Fruit fly (Drosophila melanogaster) whole organism, embryonic: ENCODE results near the gene CG3795.

Experiments
- Abd-B ChIP-seq: fragments of 200-800 bp; sonication (Bioruptor generic); optimal IDR thresholded peaks from 2 replicates; lab custom pipeline; 2018; ENCODE audit warnings: missing biosample characterization, mild to moderate bottlenecking, missing genetic modification characterization, moderate library complexity
- CG11560 ChIP-seq: fragments of 200-800 bp; sonication (Bioruptor generic); IDR thresholded peaks from 3 replicates; pipeline ENCODE4 v1.3.6; 2022; ENCODE audit warnings: missing biosample characterization, missing genetic modification characterization
- CG12071 ChIP-seq: fragments of 200-800 bp; sonication (Bioruptor generic); optimal IDR thresholded peaks from 3 replicates; lab custom pipeline; 2018; ENCODE audit warnings: missing biosample characterization, mild to moderate bottlenecking, missing genetic modification characterization
- CG12659 ChIP-seq: fragments of 200-800 bp; sonication (Bioruptor generic); optimal IDR thresholded peaks from 3 replicates; lab custom pipeline; 2017; ENCODE audit warnings: mild to moderate bottlenecking, missing biosample characterization, missing genetic modification reagents, missing genetic modification characterization
- CG14860 ChIP-seq: fragments of 200-800 bp; sonication (Bioruptor generic); IDR thresholded peaks from 3 replicates; pipeline ENCODE4 v1.3.6; 2022; ENCODE audit warnings: missing biosample characterization, missing genetic modification characterization; ENCODE audit not compliant: partially characterized antibody
- CG15479 ChIP-seq: fragments of 200-800 bp; sonication (Bioruptor generic); optimal IDR thresholded peaks from 3 replicates; lab custom pipeline; 2019; ENCODE audit warnings: missing biosample characterization, mild to moderate bottlenecking, missing genetic modification characterization, moderate library complexity
- CG16813 ChIP-seq: fragments of 200-800 bp; sonication (Bioruptor generic); IDR thresholded peaks from 3 replicates; pipeline ENCODE4 v1.3.6; 2022; ENCODE audit warnings: missing biosample characterization, missing genetic modification characterization; ENCODE audit not compliant: partially characterized antibody
- CG17361 ChIP-seq: fragments of 200-800 bp; sonication (Bioruptor generic); IDR thresholded peaks from 3 replicates; pipeline ENCODE4 v1.3.6; 2022; ENCODE audit warnings: missing biosample characterization, missing genetic modification characterization
- CG2129 ChIP-seq: fragments of 200-800 bp; sonication (Bioruptor generic); IDR thresholded peaks from 2 replicates; pipeline ENCODE4 v1.3.6; 2022; ENCODE audit warnings: missing biosample characterization, missing genetic modification characterization; ENCODE audit not compliant: partially characterized antibody
- CG3281 ChIP-seq: fragments of 200-800 bp; sonication (Bioruptor generic); optimal IDR thresholded peaks from 3 replicates; lab custom pipeline; 2017; ENCODE audit warnings: missing biosample characterization, mild to moderate bottlenecking, missing genetic modification characterization
- CG4617 ChIP-seq: fragments of 200-800 bp; sonication (Bioruptor generic); optimal IDR thresholded peaks from 3 replicates; lab custom pipeline; 2016; ENCODE audit warnings: missing biosample characterization, missing genetic modification characterization, borderline replicate concordance
- CG6175 ChIP-seq: fragments of 200-800 bp; sonication (Bioruptor generic); IDR thresholded peaks from 3 replicates; pipeline ENCODE4 v1.3.6; 2022; ENCODE audit warnings: missing biosample characterization, missing genetic modification characterization
- CG6272 ChIP-seq: fragments of 200-800 bp; sonication (Bioruptor generic); IDR thresholded peaks from 2 replicates; pipeline ENCODE4 v1.3.6; 2022; ENCODE audit warnings: missing biosample characterization, missing genetic modification characterization
- Dbx ChIP-seq: fragments of 200-800 bp; sonication (Bioruptor generic); IDR thresholded peaks from 3 replicates; pipeline ENCODE4 v1.3.6; 2022; ENCODE audit warnings: missing biosample characterization, missing genetic modification characterization
- Dp ChIP-seq: fragments of 200-800 bp; sonication (Bioruptor generic); optimal IDR thresholded peaks from 2 replicates; lab custom pipeline; 2018; ENCODE audit warnings: missing biosample characterization, mild to moderate bottlenecking, missing genetic modification characterization, moderate library complexity
- Fer3 ChIP-seq: fragments of 200-800 bp; sonication (Bioruptor generic); optimal IDR thresholded peaks from 2 replicates; lab custom pipeline; 2018; ENCODE audit warnings: missing biosample characterization, mild to moderate bottlenecking, missing genetic modification characterization, moderate library complexity
- HLHmδ ChIP-seq: fragments of 200-800 bp; sonication (Bioruptor generic); optimal IDR thresholded peaks from 2 replicates; lab custom pipeline; 2018; ENCODE audit warnings: missing biosample characterization, mild to moderate bottlenecking, missing genetic modification characterization, moderate library complexity
- Hr39 ChIP-seq: fragments of >200 bp; optimal IDR thresholded peaks from 2 replicates; lab custom pipeline; 2017
- Max ChIP-seq: fragments of 200-800 bp; sonication (Bioruptor generic); optimal IDR thresholded peaks from 2 replicates; lab custom pipeline; 2016; ENCODE audit warnings: missing biosample characterization, mild to moderate bottlenecking, missing genetic modification characterization
- Scr ChIP-seq: fragments of 200-800 bp; sonication (Bioruptor generic); IDR thresholded peaks from 2 replicates; pipeline ENCODE4 v1.3.6; 2022; ENCODE audit warnings: missing biosample characterization, missing genetic modification characterization; ENCODE audit not compliant: partially characterized antibody
- YL-1 ChIP-seq: fragments of 200-800 bp; sonication (Bioruptor generic); optimal IDR thresholded peaks from 3 replicates; lab custom pipeline; 2017; ENCODE audit warnings: missing biosample characterization, mild to moderate bottlenecking, missing genetic modification characterization
- abd-A ChIP-seq: fragments of 200-800 bp; sonication (Bioruptor generic); optimal IDR thresholded peaks from 3 replicates; lab custom pipeline; 2019; ENCODE audit warnings: missing biosample characterization, mild to moderate bottlenecking, missing genetic modification characterization, moderate library complexity
- ato ChIP-seq: fragments of 200-800 bp; sonication (Bioruptor generic); IDR thresholded peaks from 2 replicates; pipeline ENCODE4 v1.3.6; 2022; ENCODE audit warnings: missing biosample characterization, missing genetic modification characterization; ENCODE audit not compliant: partially characterized antibody
- caup ChIP-seq: fragments of 200-800 bp; sonication (Bioruptor generic); optimal IDR thresholded peaks from 3 replicates; lab custom pipeline; 2017; ENCODE audit warnings: missing biosample characterization, mild to moderate bottlenecking, missing genetic modification characterization, moderate library complexity; ENCODE audit not compliant: severe bottlenecking
- cg ChIP-seq: fragments of 200-800 bp; sonication (Bioruptor generic); optimal IDR thresholded peaks from 3 replicates; lab custom pipeline; 2019; ENCODE audit warnings: missing biosample characterization, mild to moderate bottlenecking, missing genetic modification characterization, moderate library complexity
- chinmo ChIP-seq: fragments of 200-800 bp; sonication (Bioruptor generic); IDR thresholded peaks from 4 replicates; pipeline ENCODE4 v1.3.6; 2022; ENCODE audit warnings: missing biosample characterization, missing genetic modification characterization; ENCODE audit not compliant: partially characterized antibody
- chm ChIP-seq: fragments of 200-800 bp; sonication (Bioruptor generic); IDR thresholded peaks from 2 replicates; pipeline ENCODE4 v1.3.6; 2022; ENCODE audit warnings: missing biosample characterization, missing genetic modification characterization
- crp ChIP-seq, 2 experiments: fragments of 200-800 bp; sonication (Bioruptor generic); optimal IDR thresholded peaks; 2 replicates in 1 of 2; 3 replicates in 1 of 2; lab custom pipeline; 2017; ENCODE audit warnings: missing biosample characterization in 2 of 2, missing genetic modification characterization in 2 of 2, mild to moderate bottlenecking in 1 of 2, moderate library complexity in 1 of 2
- cwo ChIP-seq: fragments of 200-800 bp; sonication (Bioruptor generic); optimal IDR thresholded peaks from 3 replicates; lab custom pipeline; 2017; ENCODE audit warnings: missing biosample characterization, missing genetic modification characterization, mild to moderate bottlenecking, moderate library complexity, missing genetic modification reagents
- disco-r ChIP-seq: fragments of 200-800 bp; sonication (Bioruptor generic); optimal IDR thresholded peaks from 2 replicates; lab custom pipeline; 2016; ENCODE audit warnings: missing biosample characterization, missing genetic modification characterization
- gcm2 ChIP-seq: fragments of 200-800 bp; sonication (Bioruptor generic); optimal IDR thresholded peaks from 2 replicates; lab custom pipeline; 2016; ENCODE audit warnings: missing biosample characterization, missing genetic modification characterization
- ham ChIP-seq: fragments of 200-800 bp; sonication (Bioruptor generic); IDR thresholded peaks from 2 replicates; pipeline ENCODE4 v1.3.6; 2022; ENCODE audit warnings: missing biosample characterization, missing genetic modification characterization
- hb ChIP-seq: fragments of 200-800 bp; sonication (Bioruptor generic); IDR thresholded peaks from 3 replicates; pipeline ENCODE4 v1.3.6; 2022; ENCODE audit warnings: missing biosample characterization, missing genetic modification characterization; ENCODE audit not compliant: partially characterized antibody
- lola ChIP-seq, 3 experiments: fragments of >200 bp in 2 of 3; fragments of 200-800 bp in 1 of 3; sonication (Bioruptor generic) in 1 of 3; optimal IDR thresholded peaks; 2 replicates each; lab custom pipeline; 2017 to 2019; ENCODE audit warnings: missing biosample characterization in 3 of 3, missing genetic modification characterization in 3 of 3, mild to moderate bottlenecking in 1 of 3, moderate library complexity in 1 of 3
- onecut ChIP-seq: fragments of 200-800 bp; sonication (Bioruptor generic); IDR thresholded peaks from 2 replicates; pipeline ENCODE4 v1.3.6; 2022; ENCODE audit warnings: missing biosample characterization, missing genetic modification characterization
- pb ChIP-seq: fragments of 200-800 bp; sonication (Bioruptor generic); optimal IDR thresholded peaks from 3 replicates; lab custom pipeline; 2016; ENCODE audit warnings: missing biosample characterization, missing genetic modification characterization
- pzg ChIP-seq: fragments of 200-800 bp; sonication (Bioruptor generic); optimal IDR thresholded peaks from 3 replicates; lab custom pipeline; 2018; ENCODE audit warnings: missing biosample characterization, mild to moderate bottlenecking, missing genetic modification characterization, moderate library complexity
- ranshi ChIP-seq: fragments of 200-800 bp; sonication (Bioruptor generic); IDR thresholded peaks from 2 replicates; pipeline ENCODE4 v1.3.6; 2022; ENCODE audit warnings: missing biosample characterization, missing genetic modification characterization
- sna ChIP-seq: fragments of 200-800 bp; sonication (Bioruptor generic); IDR thresholded peaks from 2 replicates; pipeline ENCODE4 v1.3.6; 2022; ENCODE audit warnings: missing biosample characterization, missing genetic modification characterization; ENCODE audit not compliant: partially characterized antibody
- sqz ChIP-seq: fragments of 200-800 bp; sonication (Bioruptor generic); optimal IDR thresholded peaks from 3 replicates; lab custom pipeline; 2018; ENCODE audit warnings: missing biosample characterization, mild to moderate bottlenecking, missing genetic modification characterization
- tgo ChIP-seq: fragments of 200-800 bp; sonication (Bioruptor generic); IDR thresholded peaks from 3 replicates; pipeline ENCODE4 v1.3.6; 2022; ENCODE audit warnings: missing biosample characterization, missing genetic modification characterization
- tna ChIP-seq: fragments of 200-800 bp; sonication (Bioruptor generic); IDR thresholded peaks from 2 replicates; pipeline ENCODE4 v1.3.6; 2022; ENCODE audit warnings: missing biosample characterization, missing genetic modification characterization; ENCODE audit not compliant: partially characterized antibody
- ttk ChIP-seq: fragments of 200-800 bp; sonication (Bioruptor generic); IDR thresholded peaks from 2 replicates; pipeline ENCODE4 v2.1.2; 2022; ENCODE audit warnings: missing biosample characterization, missing genetic modification characterization
- yki ChIP-seq: fragments of >200 bp; optimal IDR thresholded peaks from 3 replicates; lab custom pipeline; 2018
- z ChIP-seq: fragments of 200-800 bp; sonication (Bioruptor generic); IDR thresholded peaks from 3 replicates; pipeline ENCODE4 v1.3.6; 2022; ENCODE audit warnings: missing biosample characterization, missing genetic modification characterization
- zen2 ChIP-seq: fragments of 200-800 bp; sonication (Bioruptor generic); IDR thresholded peaks from 3 replicates; pipeline ENCODE4 v1.3.6; 2022; ENCODE audit warnings: missing biosample characterization, missing genetic modification characterization; ENCODE audit not compliant: partially characterized antibody

The CG3795 gene

dm6 chrX:1664836-1665235 lies 45.1 kb downstream of the CG3795 start, which contains the start of gene dor (continued):
- TF ChIP-seq sna (GFP tag; lab: Robert Waterston, UW) (peak; percentile 83), Scr (GFP tag; lab: Robert Waterston, UW) (peak; percentile 80), CG12071 (GFP tag; lab: Kevin White, UChicago) (no peak), caup (GFP tag; lab: Kevin White, UChicago) (no peak), pb (GFP tag; lab: Kevin White, UChicago) (no peak), ato (GFP tag; lab: Robert Waterston, UW) (peak; percentile 84), CG6272 (GFP tag; lab: Robert Waterston, UW) (no peak), Hr39 (lab: Kevin White, UChicago) (no peak), tna (GFP tag; lab: Robert Waterston, UW) (peak; percentile 86), Dbx (GFP tag; lab: Robert Waterston, UW) (no peak), chinmo (GFP tag; lab: Robert Waterston, UW) (peak; percentile 84; the same call in 1 of the 4 replicates), zen2 (GFP tag; lab: Robert Waterston, UW) (peak; percentile 72), CG4617 (GFP tag; lab: Kevin White, UChicago) (peak; percentile 55), CG2129 (peak; percentile 52), CG12659 (no peak), cg (no peak), Abd-B (GFP tag; lab: Kevin White, UChicago) (no peak), pzg (GFP tag; lab: Kevin White, UChicago) (peak; percentile 52), CG17361 (GFP tag; lab: Robert Waterston, UW) (no peak), CG3281 (GFP tag; lab: Kevin White, UChicago) (no peak), ttk (no peak), crp (GFP tag; optimal IDR thresholded peaks at IDR 0.05; lab: Kevin White, UChicago) (no peak), Dp (GFP tag; lab: Kevin White, UChicago) (peak; percentile 71), YL-1 (GFP tag; lab: Kevin White, UChicago) (peak; percentile 42), CG14860 (peak; percentile 78), chm (GFP tag; lab: Robert Waterston, UW) (no peak), ham (no peak), Max (GFP tag; lab: Kevin White, UChicago) (no peak), tgo (no peak), CG16813 (peak; percentile 85), yki (lab: Kevin White, UChicago) (no peak), ranshi (no peak), Fer3 (no peak), hb (GFP tag; lab: Robert Waterston, UW) (peak; percentile 78), sqz (no peak), CG11560 (tag; lab: Robert Waterston, UW) (no peak), disco-r (no peak), CG6175 (no peak), z (no peak), cwo (GFP tag; lab: Kevin White, UChicago) (no peak), lola (GFP tag; optimal IDR thresholded peaks at IDR 0.05; lab: Kevin White, UChicago) (no peak), gcm2 (no peak), abd-A (no peak), onecut (GFP tag; lab: Robert Waterston, UW) (no peak), HLHmδ (GFP tag; lab: Kevin White, UChicago) (no peak), CG15479 (GFP tag; lab: Kevin White, UChicago) (no peak)
